Worm (Caenorhabditis elegans) whole organism, L4 larva: Measurements from ENCODE around the gene memo-1.

ENCODE experiments used
- ama-1 ChIP-seq: fragments of 150-350 bp; optimal IDR thresholded peaks from 2 replicates; lab custom pipeline; 2014; ENCODE audit warnings: inconsistent platforms, mixed read lengths
- arid-1 ChIP-seq: fragments of 200-800 bp; sonication (Bioruptor generic); conservative IDR thresholded peaks from 2 replicates; pipeline ENCODE4 v1.3.6; 2022; ENCODE audit warnings: missing genetic modification reagents, missing genetic modification characterization, missing compliant biosample characterization
- ceh-82 ChIP-seq: sonication (generic microtip); optimal IDR thresholded peaks from 2 replicates; lab custom pipeline; 2017; ENCODE audit warnings: missing biosample characterization, missing genetic modification characterization
- dpl-1 ChIP-seq: fragments of 150-350 bp; optimal IDR thresholded peaks from 2 replicates; lab custom pipeline; 2014; ENCODE audit warnings: missing biosample characterization, missing genetic modification reagents, missing genetic modification characterization
- ztf-11 ChIP-seq: fragments of 150-350 bp; optimal IDR thresholded peaks from 2 replicates; lab custom pipeline; 2014; ENCODE audit warnings: missing biosample characterization, missing genetic modification characterization

DNA sequence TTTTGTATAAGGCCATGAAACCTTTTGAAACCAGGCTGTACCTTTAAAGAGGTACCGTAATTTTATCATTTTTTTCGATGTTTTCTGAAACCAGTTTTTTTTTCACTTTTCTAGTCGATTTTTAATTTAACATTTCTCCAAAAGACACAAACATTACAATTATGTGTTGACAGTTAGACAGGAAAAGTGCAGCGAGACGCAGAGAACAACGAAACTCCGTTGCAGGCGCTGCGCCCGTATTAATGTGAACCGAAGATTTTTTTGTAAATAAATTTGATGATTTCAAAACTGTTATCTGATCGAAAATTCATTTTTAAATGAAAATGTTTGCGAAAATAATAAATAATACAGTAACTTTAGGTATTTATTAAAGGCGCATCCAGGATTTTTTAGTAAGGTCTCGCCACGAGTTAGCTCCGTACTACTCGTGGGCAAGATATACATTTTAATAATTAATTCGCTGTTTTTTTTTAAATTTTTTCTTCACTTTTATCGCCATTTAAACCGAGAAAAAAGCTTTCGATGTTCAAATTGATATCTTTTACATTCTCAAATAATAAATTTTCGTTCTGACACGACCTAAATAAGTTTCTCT lies 30.0 kb upstream of the memo-1 start, which contains the start of gene F40A3.3:
- TF ChIP-seq ama-1 (lab: Kevin White, UChicago) (no peak), ceh-82 (no peak), dpl-1 (GFP tag; lab: Kevin White, UChicago) (no peak), arid-1 (GFP tag; lab: Robert Waterston, UW) (no peak), ztf-11 (tag; lab: Kevin White, UChicago) (no peak)
